Fruit fly (Drosophila melanogaster) whole organism: ENCODE results near the gene Rai1.

Experiments
- CG8478 ChIP-seq: fragments of >200 bp; optimal IDR thresholded peaks from 2 replicates; lab custom pipeline; 2018; ENCODE audit warnings: inconsistent platforms
- Dll ChIP-seq: fragments of >200 bp; optimal IDR thresholded peaks from 2 replicates; lab custom pipeline; 2017
- EcR ChIP-seq, 2 experiments: fragments of >200 bp; optimal IDR thresholded peaks; 2 replicates each; lab custom pipeline; 2017; ENCODE audit warnings: missing biosample characterization in 2 of 2, missing genetic modification characterization in 2 of 2, missing genetic modification reagents in 2 of 2
- psq ChIP-seq: fragments of >200 bp; optimal IDR thresholded peaks from 2 replicates; lab custom pipeline; 2017

dm6 chrX:16831848-16832247, 28.7 kb upstream of the Rai1 start:
- TF ChIP-seq CG8478 (lab: Kevin White, UChicago) = no peak
- TF ChIP-seq Dll = no peak
- no peak for TF ChIP-seq EcR (GFP tag; optimal IDR thresholded peaks at IDR 0.05; lab: Kevin White, UChicago)
- no peak for TF ChIP-seq psq (lab: Kevin White, UChicago)
